Fruit fly (Drosophila melanogaster) whole organism, prepupa: Measurements from ENCODE around the gene CG13998.

Experiments used
- Blimp-1 ChIP-seq: fragments of 200-800 bp; sonication (Bioruptor generic); optimal IDR thresholded peaks from 3 replicates; lab custom pipeline; 2017; ENCODE audit warnings: missing biosample characterization, missing genetic modification characterization, mild to moderate bottlenecking, moderate library complexity, missing genetic modification reagents
- CG10631 ChIP-seq: fragments of 200-800 bp; sonication (Bioruptor generic); optimal IDR thresholded peaks from 2 replicates; lab custom pipeline; 2016; ENCODE audit warnings: missing biosample characterization, missing genetic modification characterization
- CG10669 ChIP-seq: fragments of 200-800 bp; sonication (Bioruptor generic); optimal IDR thresholded peaks from 3 replicates; lab custom pipeline; 2018; ENCODE audit warnings: missing biosample characterization, mild to moderate bottlenecking, missing genetic modification characterization, moderate library complexity
- CG11294 ChIP-seq: fragments of 200-800 bp; sonication (Bioruptor generic); IDR thresholded peaks from 2 replicates; pipeline ENCODE4 v1.3.6; 2022; ENCODE audit warnings: missing biosample characterization, missing genetic modification characterization
- CG11762 ChIP-seq: fragments of 200-800 bp; sonication (Bioruptor generic); optimal IDR thresholded peaks from 3 replicates; lab custom pipeline; 2016; ENCODE audit warnings: missing biosample characterization, missing genetic modification characterization; ENCODE audit not compliant: insufficient read depth
- CG11902 ChIP-seq: fragments of 200-800 bp; sonication (Bioruptor generic); optimal IDR thresholded peaks from 3 replicates; lab custom pipeline; 2016; ENCODE audit warnings: missing biosample characterization, missing genetic modification characterization
- CG15336 ChIP-seq: fragments of 200-800 bp; sonication (Bioruptor generic); IDR thresholded peaks from 2 replicates; pipeline ENCODE4 v1.3.6; 2022; ENCODE audit warnings: missing biosample characterization, missing genetic modification characterization
- CG1621 ChIP-seq: fragments of 200-800 bp; sonication (Bioruptor generic); optimal IDR thresholded peaks from 3 replicates; lab custom pipeline; 2018; ENCODE audit warnings: missing biosample characterization, mild to moderate bottlenecking, missing genetic modification characterization
- CG16779 ChIP-seq: fragments of 200-800 bp; sonication (Bioruptor generic); optimal IDR thresholded peaks from 3 replicates; lab custom pipeline; 2017; ENCODE audit warnings: missing biosample characterization, mild to moderate bottlenecking, missing genetic modification characterization
- CG31627 ChIP-seq: fragments of 200-800 bp; sonication (Bioruptor generic); optimal IDR thresholded peaks from 3 replicates; lab custom pipeline; 2016; ENCODE audit warnings: missing biosample characterization, missing genetic modification characterization
- CG32006 ChIP-seq: fragments of 200-800 bp; sonication (Bioruptor generic); optimal IDR thresholded peaks from 3 replicates; lab custom pipeline; 2017; ENCODE audit warnings: missing biosample characterization, mild to moderate bottlenecking, missing genetic modification characterization
- CG34406 ChIP-seq: fragments of 200-800 bp; sonication (Bioruptor generic); optimal IDR thresholded peaks from 3 replicates; lab custom pipeline; 2016; ENCODE audit warnings: missing biosample characterization, missing genetic modification characterization
- CG3919 ChIP-seq: fragments of 200-800 bp; sonication (Bioruptor generic); optimal IDR thresholded peaks from 3 replicates; lab custom pipeline; 2016; ENCODE audit warnings: missing biosample characterization, missing genetic modification characterization
- CG6163 ChIP-seq: fragments of 200-800 bp; sonication (Bioruptor generic); IDR thresholded peaks from 3 replicates; pipeline ENCODE4 v1.3.6; 2022; ENCODE audit warnings: missing biosample characterization, missing genetic modification characterization
- CG6276 ChIP-seq: fragments of 200-800 bp; sonication (Bioruptor generic); optimal IDR thresholded peaks from 2 replicates; lab custom pipeline; 2017; ENCODE audit warnings: missing biosample characterization, mild to moderate bottlenecking, missing genetic modification characterization
- CG6808 ChIP-seq: fragments of 200-800 bp; sonication (Bioruptor generic); optimal IDR thresholded peaks from 3 replicates; lab custom pipeline; 2017; ENCODE audit warnings: missing biosample characterization, missing genetic modification characterization, mild to moderate bottlenecking, moderate library complexity, missing genetic modification reagents
- CG6854 ChIP-seq: fragments of 200-800 bp; sonication (Bioruptor generic); optimal IDR thresholded peaks from 2 replicates; lab custom pipeline; 2017; ENCODE audit warnings: missing biosample characterization, mild to moderate bottlenecking, missing genetic modification characterization
- CG8119 ChIP-seq: fragments of 200-800 bp; sonication (Bioruptor generic); IDR thresholded peaks from 3 replicates; pipeline ENCODE4 v1.3.6; 2022; ENCODE audit warnings: missing biosample characterization, missing genetic modification characterization
- CG8319 ChIP-seq: fragments of 200-800 bp; sonication (Bioruptor generic); optimal IDR thresholded peaks from 3 replicates; lab custom pipeline; 2016; ENCODE audit warnings: missing biosample characterization, missing genetic modification characterization
- CG8632 ChIP-seq: fragments of 200-800 bp; sonication (Bioruptor generic); optimal IDR thresholded peaks from 3 replicates; lab custom pipeline; 2016; ENCODE audit warnings: missing biosample characterization, missing genetic modification characterization
- Eip75B ChIP-seq: fragments of 200-800 bp; sonication (Bioruptor generic); optimal IDR thresholded peaks from 3 replicates; lab custom pipeline; 2016; ENCODE audit warnings: missing biosample characterization, missing genetic modification characterization
- Ets21C ChIP-seq: fragments of 200-800 bp; sonication (Bioruptor generic); optimal IDR thresholded peaks from 3 replicates; lab custom pipeline; 2016; ENCODE audit warnings: missing biosample characterization, missing genetic modification characterization
- Ets96B ChIP-seq: fragments of 200-800 bp; optimal IDR thresholded peaks from 2 replicates; lab custom pipeline; 2019; ENCODE audit warnings: missing biosample characterization, mild to moderate bottlenecking, missing genetic modification characterization, moderate library complexity
- Gug ChIP-seq: fragments of 200-800 bp; sonication (Bioruptor generic); IDR thresholded peaks from 2 replicates; pipeline ENCODE4 v1.3.6; 2022; ENCODE audit warnings: missing biosample characterization, missing genetic modification characterization
- Hr38 ChIP-seq: sonication (Bioruptor generic); optimal IDR thresholded peaks from 2 replicates; lab custom pipeline; 2016; ENCODE audit warnings: missing biosample characterization, missing genetic modification characterization
- Hr39 ChIP-seq: fragments of 200-800 bp; sonication (Bioruptor generic); optimal IDR thresholded peaks from 2 replicates; lab custom pipeline; 2016; ENCODE audit warnings: missing biosample characterization, missing genetic modification characterization
- Hr4 ChIP-seq: fragments of 200-800 bp; sonication (Bioruptor generic); optimal IDR thresholded peaks from 3 replicates; lab custom pipeline; 2016; ENCODE audit warnings: missing biosample characterization, missing genetic modification characterization
- Lpt ChIP-seq: fragments of 200-800 bp; sonication (Bioruptor generic); optimal IDR thresholded peaks from 3 replicates; lab custom pipeline; 2016; ENCODE audit warnings: missing biosample characterization, missing genetic modification characterization
- Met ChIP-seq: fragments of 200-800 bp; sonication (Bioruptor generic); optimal IDR thresholded peaks from 3 replicates; lab custom pipeline; 2016; ENCODE audit warnings: missing biosample characterization, missing genetic modification characterization
- Sox14 ChIP-seq: fragments of 200-800 bp; sonication (Bioruptor generic); optimal IDR thresholded peaks from 3 replicates; lab custom pipeline; 2016; ENCODE audit warnings: missing biosample characterization, missing genetic modification characterization
- achi ChIP-seq: fragments of 200-800 bp; sonication (Bioruptor generic); optimal IDR thresholded peaks from 3 replicates; lab custom pipeline; 2016; ENCODE audit warnings: missing biosample characterization, missing genetic modification characterization
- cyc ChIP-seq: fragments of 200-800 bp; sonication (Bioruptor generic); optimal IDR thresholded peaks from 3 replicates; lab custom pipeline; 2016; ENCODE audit warnings: missing biosample characterization, missing genetic modification characterization
- dac ChIP-seq: fragments of 200-800 bp; sonication (Bioruptor generic); optimal IDR thresholded peaks from 2 replicates; lab custom pipeline; 2017; ENCODE audit warnings: missing biosample characterization, mild to moderate bottlenecking, missing genetic modification characterization
- dsx ChIP-seq: fragments of 200-800 bp; optimal IDR thresholded peaks from 3 replicates; lab custom pipeline; 2019; ENCODE audit warnings: missing biosample characterization, mild to moderate bottlenecking, missing genetic modification characterization, moderate library complexity; ENCODE audit not compliant: poor library complexity, severe bottlenecking
- eg ChIP-seq: fragments of 200-800 bp; sonication (Bioruptor generic); IDR thresholded peaks from 3 replicates; pipeline ENCODE4 v1.3.6; 2022; ENCODE audit warnings: missing biosample characterization, missing genetic modification characterization
- esn ChIP-seq: fragments of 200-800 bp; sonication (Bioruptor generic); optimal IDR thresholded peaks from 2 replicates; lab custom pipeline; 2016; ENCODE audit warnings: missing biosample characterization, mild to moderate bottlenecking, missing genetic modification characterization, moderate library complexity
- fd59A ChIP-seq: fragments of 200-800 bp; sonication (Bioruptor generic); optimal IDR thresholded peaks from 2 replicates; lab custom pipeline; 2017; ENCODE audit warnings: missing biosample characterization, mild to moderate bottlenecking, missing genetic modification characterization, missing genetic modification reagents
- net ChIP-seq: fragments of 200-800 bp; sonication (Bioruptor generic); optimal IDR thresholded peaks from 3 replicates; lab custom pipeline; 2016; ENCODE audit warnings: missing biosample characterization, missing genetic modification characterization
- pdm3 ChIP-seq: fragments of 200-800 bp; sonication (Bioruptor generic); optimal IDR thresholded peaks from 3 replicates; lab custom pipeline; 2016; ENCODE audit warnings: missing biosample characterization, missing genetic modification characterization
- salr ChIP-seq, 2 experiments: fragments of 200-800 bp; sonication (Bioruptor generic); optimal IDR thresholded peaks; 3 replicates each; lab custom pipeline; 2016 to 2018; ENCODE audit warnings: missing biosample characterization in 2 of 2, missing genetic modification characterization in 2 of 2, mild to moderate bottlenecking in 1 of 2
- spab ChIP-seq: fragments of 200-800 bp; sonication (Bioruptor generic); optimal IDR thresholded peaks from 2 replicates; lab custom pipeline; 2017; ENCODE audit warnings: missing biosample characterization, mild to moderate bottlenecking, missing genetic modification characterization, missing genetic modification reagents
- ss ChIP-seq, 2 experiments: fragments of 200-800 bp; sonication (Bioruptor generic); optimal IDR thresholded peaks; 2 replicates in 1 of 2; 3 replicates in 1 of 2; lab custom pipeline; 2017 to 2018; ENCODE audit warnings: mild to moderate bottlenecking in 2 of 2, missing biosample characterization in 2 of 2, missing genetic modification characterization in 2 of 2, moderate library complexity in 1 of 2
- svp ChIP-seq: fragments of 200-800 bp; sonication (Bioruptor generic); peaks from one replicate; lab custom pipeline; 2016; ENCODE audit warnings: missing biosample characterization, missing genetic modification characterization
- topi ChIP-seq: fragments of 200-800 bp; sonication (Bioruptor generic); optimal IDR thresholded peaks from 3 replicates; lab custom pipeline; 2016; ENCODE audit warnings: missing biosample characterization, missing genetic modification characterization

The CG13998 gene

DNA sequence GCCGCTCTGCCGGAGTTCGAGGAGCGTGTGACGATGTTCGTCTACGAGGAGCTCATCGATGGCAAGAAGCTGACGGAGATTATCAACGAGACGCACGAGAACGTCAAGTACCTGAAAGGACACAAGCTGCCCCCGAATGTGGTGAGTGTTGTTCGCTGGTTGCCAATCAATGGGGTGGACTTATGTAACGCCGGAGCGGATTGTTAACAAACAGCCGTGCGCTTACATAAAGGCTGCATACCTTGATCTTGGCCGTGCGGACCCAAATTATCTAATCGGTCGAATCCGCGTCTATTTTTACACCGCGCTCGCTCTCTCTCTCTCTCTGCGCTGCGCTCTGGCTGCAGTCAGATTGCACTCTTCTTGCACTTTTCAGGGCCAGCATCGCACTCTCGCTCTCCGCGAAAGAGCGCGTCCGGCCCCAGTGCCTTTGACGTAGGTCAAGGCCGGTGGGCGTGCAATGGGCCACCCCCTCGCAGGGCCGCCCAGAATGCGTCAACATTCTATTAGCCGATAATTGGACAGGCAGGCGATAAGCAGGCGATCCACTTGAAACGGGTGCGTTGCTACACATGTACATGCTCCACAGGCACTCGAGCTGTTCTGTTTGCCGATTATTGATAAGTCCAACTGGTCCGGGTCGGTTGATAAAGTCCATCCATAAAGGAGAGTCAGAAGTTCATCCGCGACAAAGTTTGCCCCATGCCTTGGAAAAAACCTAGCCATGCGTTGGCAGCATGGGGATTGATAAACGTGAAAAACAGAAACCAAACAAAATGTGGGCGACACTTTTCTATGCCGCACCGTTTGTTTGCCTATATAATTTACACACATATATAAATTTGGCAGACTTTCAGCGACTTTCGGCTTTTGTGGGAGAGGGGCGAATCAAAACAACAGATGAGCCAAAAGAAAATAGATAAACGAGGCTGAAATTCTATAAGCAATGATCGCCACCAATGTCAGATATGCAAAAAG is 12.0 kb downstream of the CG13998 start (continued):
- TF ChIP-seq Lpt (GFP tag; lab: Kevin White, UChicago) (no peak), CG8119 (GFP tag; lab: Robert Waterston, UW) (0 out of 3 replicates have a peak, but pooled peaks have one; percentile 20), CG34406 (no peak), achi (GFP tag; lab: Kevin White, UChicago) (no peak), CG8319 (GFP tag; lab: Kevin White, UChicago) (no peak), CG11902 (GFP tag; lab: Kevin White, UChicago) (no peak), net (GFP tag; lab: Kevin White, UChicago) (no peak), svp (peak; percentile 99), topi (no peak), CG16779 (peak; percentile 58), Gug (GFP tag; lab: Robert Waterston, UW) (0 out of 2 replicates have a peak, but pooled peaks have one; percentile 30), Met (GFP tag; lab: Kevin White, UChicago) (no peak), pdm3 (GFP tag; lab: Kevin White, UChicago) (no peak), CG15336 (peak; percentile 40; the same call in 1 of the 2 replicates), Hr4 (no peak), CG1621 (tag; lab: Kevin White, UChicago) (peak; percentile 22), CG8632 (GFP tag; lab: Kevin White, UChicago) (no peak), CG3919 (GFP tag; lab: Kevin White, UChicago) (no peak), dsx (no peak), Blimp-1 (GFP tag; lab: Kevin White, UChicago) (no peak), cyc (GFP tag; lab: Kevin White, UChicago) (no peak), CG6163 (peak; percentile 58; the same call in 1 of the 3 replicates), Sox14 (GFP tag; lab: Kevin White, UChicago) (no peak), dac (GFP tag; lab: Kevin White, UChicago) (no peak), Hr38 (no peak), CG10631 (GFP tag; lab: Kevin White, UChicago) (no peak), Hr39 (GFP tag; lab: Kevin White, UChicago) (no peak), CG11762 (GFP tag; lab: Kevin White, UChicago) (no peak)

DNA sequence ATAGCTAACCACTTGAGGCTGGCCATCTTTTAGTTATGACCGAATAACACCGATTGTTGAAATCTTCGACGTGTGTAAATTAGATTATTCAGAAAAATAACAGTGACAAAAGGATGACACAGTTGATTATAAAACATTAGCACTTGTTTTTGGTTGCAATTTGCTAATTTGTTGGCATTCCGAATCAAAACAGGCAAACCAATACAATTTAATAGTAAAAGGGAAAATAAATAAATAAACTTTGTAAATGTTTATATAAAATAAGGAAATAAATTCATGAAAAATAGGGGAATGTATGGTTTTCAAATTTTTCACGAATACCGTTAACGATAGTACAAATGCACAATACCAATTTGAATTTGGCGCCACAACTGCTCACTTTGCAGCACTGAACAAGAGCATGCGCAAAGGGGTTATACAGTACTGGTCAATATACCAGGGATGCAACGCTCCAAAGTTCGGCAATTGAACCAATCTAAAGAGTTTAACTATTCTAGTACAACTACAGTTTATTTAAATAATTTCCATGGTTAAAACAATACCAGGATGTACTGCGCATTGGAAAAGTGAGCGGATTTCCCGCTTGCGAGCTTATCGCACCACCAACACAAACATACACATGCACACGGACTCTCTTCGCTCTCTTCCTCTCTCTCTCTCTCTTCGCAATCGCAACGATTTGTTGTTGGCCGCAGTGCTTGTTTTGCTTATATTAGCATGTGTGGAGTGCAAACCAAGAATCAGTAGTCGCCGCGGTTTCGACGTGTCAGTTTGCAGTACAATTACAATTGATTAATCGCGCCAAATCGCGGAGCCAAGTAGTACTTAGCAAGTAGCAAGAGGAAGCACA is 13.2 kb downstream of the CG13998 start, which contains the start of the genes Sfp26Ad and Gpdh1:
Sfp26Ad (minus strand) TSS at position 76 of the 850 bp plus-strand sequence.
Gpdh1 (plus strand) TSS at position 415 of the 850 bp plus-strand sequence.
- TF ChIP-seq CG6276 (GFP tag; lab: Kevin White, UChicago) (no peak), achi (GFP tag; lab: Kevin White, UChicago) (peak; percentile 66), Eip75B (GFP tag; lab: Kevin White, UChicago) (peak; percentile 58), esn (GFP tag; lab: Kevin White, UChicago) (peak; percentile 82), Ets21C (peak; percentile 71), CG32006 (GFP tag; lab: Kevin White, UChicago) (peak; percentile 58), spab (GFP tag; lab: Kevin White, UChicago) (no peak), Ets96B (peak; percentile 52), dsx (peak; percentile 25), CG31627 (GFP tag; lab: Kevin White, UChicago) (peak; percentile 75), cyc (GFP tag; lab: Kevin White, UChicago) (peak; percentile 81), CG6808 (GFP tag; lab: Kevin White, UChicago) (peak; percentile 34), ss (GFP tag; optimal IDR thresholded peaks at IDR 0.05; lab: Kevin White, UChicago) (peak; percentile 77 to 79), eg (GFP tag; lab: Robert Waterston, UW) (peak; percentile 39; the same call in 2 of the 3 replicates), fd59A (GFP tag; lab: Kevin White, UChicago) (peak; percentile 28), CG11902 (GFP tag; lab: Kevin White, UChicago) (peak; percentile 62), Met (GFP tag; lab: Kevin White, UChicago) (peak; percentile 81), net (GFP tag; lab: Kevin White, UChicago) (peak; percentile 62), svp (peak; percentile 82), CG8632 (GFP tag; lab: Kevin White, UChicago) (peak; percentile 64), CG6854 (GFP tag; lab: Kevin White, UChicago) (peak; percentile 50), CG6163 (peak; percentile 67), CG10669 (GFP tag; lab: Kevin White, UChicago) (peak; percentile 52), CG34406 (peak; percentile 37), salr (GFP tag; optimal IDR thresholded peaks at IDR 0.05; lab: Kevin White, UChicago) (peak in 1 of 2 experiments; percentile 49), CG3919 (GFP tag; lab: Kevin White, UChicago) (peak; percentile 83), CG11294 (GFP tag; lab: Robert Waterston, UW) (no peak), Gug (GFP tag; lab: Robert Waterston, UW) (no peak), CG11762 (GFP tag; lab: Kevin White, UChicago) (peak; percentile 36)
